Worm (Caenorhabditis elegans): Measurements from ENCODE around the gene C54G10.1.

C54G10.1 gene

ce11 chrV:14640769-14641168, at the start of gene C54G10.1:
Gene C54G10.1, plus strand, starts transcription at chrV:14641101.
- TF ChIP-seq ets-4 (tag; optimal IDR thresholded peaks at IDR 0.05) (no peak), lin-11 (tag; optimal IDR thresholded peaks at IDR 0.05) (no peak), fkh-6 (tag; optimal IDR thresholded peaks at IDR 0.05) (no peak), tbx-7 (tag; optimal IDR thresholded peaks at IDR 0.05) (no peak), fkh-10 (GFP tag; optimal IDR thresholded peaks at IDR 0.05) (no peak), nhr-11 (tag; optimal IDR thresholded peaks at IDR 0.05) (no peak), ceh-19 (GFP tag; optimal IDR thresholded peaks at IDR 0.05) (no peak), Y22D7AL.16 (tag; optimal IDR thresholded peaks at IDR 0.05) (no peak), syd-9 (tag; optimal IDR thresholded peaks at IDR 0.05) (no peak), ceh-34 (tag; optimal IDR thresholded peaks at IDR 0.05) (no peak)

- no peak for TF ChIP-seq sox-4 (tag; optimal IDR thresholded peaks at IDR 0.05)
- TF ChIP-seq sdc-2 (tag; optimal IDR thresholded peaks at IDR 0.05) = no peak
- no peak for TF ChIP-seq elt-2 (tag; optimal IDR thresholded peaks at IDR 0.05)
- TF ChIP-seq ets-4 (tag; optimal IDR thresholded peaks at IDR 0.05) = no peak
- no peak for TF ChIP-seq tbx-2 (tag; optimal IDR thresholded peaks at IDR 0.05)
- no peak for TF ChIP-seq C38D4.7 (GFP tag; optimal IDR thresholded peaks at IDR 0.05)
- TF ChIP-seq Y22D7AL.16 (tag; optimal IDR thresholded peaks at IDR 0.05) = no peak
- no peak for TF ChIP-seq fkh-10 (GFP tag; optimal IDR thresholded peaks at IDR 0.05)
- no peak for TF ChIP-seq lim-6 (tag; optimal IDR thresholded peaks at IDR 0.05)
- no peak for TF ChIP-seq pha-2 (tag; optimal IDR thresholded peaks at IDR 0.05)
Observed at ce11 chrV:14594103-14594502, 46.8 kb upstream of the C54G10.1 start.

ce11 chrV:14594943-14595342, 46.0 kb upstream of the C54G10.1 start:
- TF ChIP-seq npax-4 (tag; optimal IDR thresholded peaks at IDR 0.05) (no peak), tbx-2 (tag; optimal IDR thresholded peaks at IDR 0.05) (no peak), ahr-1 (tag; optimal IDR thresholded peaks at IDR 0.05) (no peak), ceh-14 (tag; optimal IDR thresholded peaks at IDR 0.05) (no peak), F13H6.1 (tag; optimal IDR thresholded peaks at IDR 0.05) (no peak), unc-42 (tag; optimal IDR thresholded peaks at IDR 0.05) (no peak), ceh-6 (GFP tag; optimal IDR thresholded peaks at IDR 0.05) (no peak), gmeb-2 (tag; optimal IDR thresholded peaks at IDR 0.05) (no peak), unc-3 (GFP tag; conservative IDR thresholded peaks at IDR 0.05) (no peak), unc-3 (tag; optimal IDR thresholded peaks at IDR 0.05) (no peak), ama-1 (optimal IDR thresholded peaks at IDR 0.05) (no peak), fkh-10 (GFP tag; optimal IDR thresholded peaks at IDR 0.05) (no peak), hlh-13 (GFP tag; optimal IDR thresholded peaks at IDR 0.05) (no peak), ceh-18 (tag; optimal IDR thresholded peaks at IDR 0.05) (no peak), ceh-24 (tag; optimal IDR thresholded peaks at IDR 0.05) (no peak), ceh-31 (tag; optimal IDR thresholded peaks at IDR 0.05) (no peak), C08G9.2 (tag; optimal IDR thresholded peaks at IDR 0.05) (no peak), odd-2 (tag; optimal IDR thresholded peaks at IDR 0.05) (no peak), pha-4 (tag; optimal IDR thresholded peaks at IDR 0.05) (no peak)

ce11 chrV:14595984-14596383, 44.9 kb upstream of the C54G10.1 start:
- TF ChIP-seq tbx-2 (tag; optimal IDR thresholded peaks at IDR 0.05) (no peak), elt-2 (tag; optimal IDR thresholded peaks at IDR 0.05) (peak; percentile 12), ceh-9 (tag; optimal IDR thresholded peaks at IDR 0.05) (no peak), nhr-232 (tag; optimal IDR thresholded peaks at IDR 0.05) (no peak)

ce11 chrV:14597005-14597680, 43.8 kb upstream of the C54G10.1 start, which contains the start of gene pes-9:
Gene pes-9, minus strand, starts transcription at chrV:14597034.
- TF ChIP-seq hlh-15 (tag; optimal IDR thresholded peaks at IDR 0.05) (no peak), elt-4 (tag; optimal IDR thresholded peaks at IDR 0.05) (no peak), lin-11 (tag; optimal IDR thresholded peaks at IDR 0.05) (no peak), unc-86 (tag; optimal IDR thresholded peaks at IDR 0.05) (no peak), hlh-30 (tag; optimal IDR thresholded peaks at IDR 0.05; ENCODE audit: insufficient read depth) (no peak), unc-42 (tag; optimal IDR thresholded peaks at IDR 0.05) (no peak), mec-3 (tag; optimal IDR thresholded peaks at IDR 0.05; ENCODE audit: borderline replicate concordance) (no peak), fkh-6 (tag; optimal IDR thresholded peaks at IDR 0.05) (no peak), pros-1 (tag; optimal IDR thresholded peaks at IDR 0.05) (no peak), dmd-4 (tag; optimal IDR thresholded peaks at IDR 0.05; ENCODE audit: borderline replicate concordance) (no peak), sdc-2 (tag; optimal IDR thresholded peaks at IDR 0.05) (no peak), ahr-1 (tag; optimal IDR thresholded peaks at IDR 0.05) (no peak), sox-2 (GFP tag; IDR thresholded peaks at IDR 0.05) (no peak), F13H6.1 (tag; optimal IDR thresholded peaks at IDR 0.05) (no peak), ceh-45 (GFP tag; IDR thresholded peaks at IDR 0.05) (no peak)
